Fruit fly (Drosophila melanogaster) whole organism: Measurements from ENCODE around the gene Tim17a1.
A peak's percentile ranks its signal among the peaks of the same experiment; 100 is the strongest.

ENCODE experiments used
- CG8478 ChIP-seq: fragments of >200 bp; optimal IDR thresholded peaks from 2 replicates; lab custom pipeline; 2018; ENCODE audit warnings: inconsistent platforms
- EcR ChIP-seq, 2 experiments: fragments of >200 bp; optimal IDR thresholded peaks; 2 replicates each; lab custom pipeline; 2017; ENCODE audit warnings: missing biosample characterization in 2 of 2, missing genetic modification characterization in 2 of 2, missing genetic modification reagents in 2 of 2
- pan ChIP-seq: fragments of >200 bp; optimal IDR thresholded peaks from 2 replicates; lab custom pipeline; 2017
- psq ChIP-seq: fragments of >200 bp; optimal IDR thresholded peaks from 2 replicates; lab custom pipeline; 2017
- usp ChIP-seq: fragments of >200 bp; optimal IDR thresholded peaks from 2 replicates; lab custom pipeline; 2017; ENCODE audit warnings: missing biosample characterization, missing genetic modification characterization, mixed read lengths

- TF ChIP-seq psq (no peak), usp (GFP tag; lab: Kevin White, UChicago) (no peak), pan (no peak), CG8478 (lab: Kevin White, UChicago) (no peak), EcR (GFP tag; optimal IDR thresholded peaks at IDR 0.05; lab: Kevin White, UChicago) (peak in 1 of 2 experiments; percentile 64)
Observed at dm6 chr3R:12370643-12370995, 6.1 kb upstream of the Tim17a1 start.
